Worm (Caenorhabditis elegans) whole organism, late embryonic: Measurements from ENCODE around the gene eor-1.

Source experiments
- K02D7.2 ChIP-seq: sonication (generic microtip); optimal IDR thresholded peaks from 2 replicates; lab custom pipeline; 2017; ENCODE audit warnings: mild to moderate bottlenecking, missing genetic modification characterization, missing compliant biosample characterization
- ama-1 ChIP-seq: fragments of 150-350 bp; optimal IDR thresholded peaks from 2 replicates; lab custom pipeline; 2014
- elt-2 ChIP-seq: sonication (generic microtip); optimal IDR thresholded peaks from 2 replicates; lab custom pipeline; 2016; ENCODE audit warnings: missing genetic modification reagents, missing genetic modification characterization, missing compliant biosample characterization
- fkh-6 ChIP-seq: sonication (generic microtip); optimal IDR thresholded peaks from 2 replicates; lab custom pipeline; 2016; ENCODE audit warnings: missing genetic modification characterization, missing compliant biosample characterization
- pqm-1 ChIP-seq: sonication (generic microtip); optimal IDR thresholded peaks from 2 replicates; lab custom pipeline; 2016; ENCODE audit warnings: missing genetic modification characterization, missing compliant biosample characterization

DNA sequence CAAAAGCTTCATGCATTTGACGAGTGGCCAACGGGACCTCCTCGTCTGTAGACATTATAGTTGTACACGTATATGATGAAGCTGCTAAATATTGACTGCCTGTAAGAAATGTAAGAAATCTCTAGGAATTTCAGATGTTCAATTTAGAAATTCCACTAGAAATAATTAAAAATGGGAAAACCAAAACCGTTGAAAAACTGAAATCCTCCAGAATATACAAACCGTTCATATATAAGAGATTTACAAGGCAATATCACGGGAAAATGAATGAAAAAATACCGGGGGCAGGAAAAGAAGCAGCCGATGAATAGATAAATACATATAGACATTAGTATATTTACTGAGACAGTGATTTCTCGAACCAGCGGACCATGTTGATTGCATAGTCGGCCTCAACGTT is 3.5 kb upstream of the eor-1 start, which contains the start of gene dpf-7:
- no peak for TF ChIP-seq ama-1 (lab: Kevin White, UChicago)
- no peak for TF ChIP-seq pqm-1 (tag; lab: Kevin White, UChicago)
- no peak for TF ChIP-seq K02D7.2 (tag; lab: Kevin White, UChicago)
- no peak for TF ChIP-seq fkh-6 (tag; lab: Kevin White, UChicago)
- no peak for TF ChIP-seq elt-2 (tag; lab: Kevin White, UChicago)
